Worm (Caenorhabditis elegans) whole organism, early embryonic: ENCODE data around the gene Y38H6C.15.

Experiments used
- B0310.2 ChIP-seq: sonication (generic microtip); optimal IDR thresholded peaks from 2 replicates; lab custom pipeline; 2016; ENCODE audit warnings: mild to moderate bottlenecking, missing genetic modification characterization, missing compliant biosample characterization
- F13C5.2 ChIP-seq: sonication (generic microtip); optimal IDR thresholded peaks from 2 replicates; lab custom pipeline; 2017; ENCODE audit warnings: mild to moderate bottlenecking, missing genetic modification characterization, inconsistent platforms, missing compliant biosample characterization
- aly-1 ChIP-seq: sonication (generic microtip); optimal IDR thresholded peaks from 2 replicates; lab custom pipeline; 2016; ENCODE audit warnings: missing genetic modification characterization, missing compliant biosample characterization
- ama-1 ChIP-seq: fragments of 150-350 bp; optimal IDR thresholded peaks from 2 replicates; lab custom pipeline; 2014
- ceh-13 ChIP-seq: fragments of 200-800 bp; sonication (Bioruptor generic); optimal IDR thresholded peaks from 2 replicates; lab custom pipeline; 2018; ENCODE audit warnings: mild to moderate bottlenecking, missing genetic modification characterization, missing compliant biosample characterization
- ceh-36 ChIP-seq: sonication (generic microtip); optimal IDR thresholded peaks from 2 replicates; lab custom pipeline; 2016; ENCODE audit warnings: missing genetic modification characterization, inconsistent platforms, missing compliant biosample characterization
- ets-7 ChIP-seq: sonication (generic microtip); optimal IDR thresholded peaks from 2 replicates; lab custom pipeline; 2016; ENCODE audit warnings: missing genotype, missing genetic modification characterization, missing compliant biosample characterization
- flt-1 ChIP-seq: fragments of 200-800 bp; sonication (Bioruptor generic); IDR thresholded peaks from 2 replicates; pipeline ENCODE4 v1.3.6; 2022; ENCODE audit warnings: missing genetic modification characterization, missing compliant biosample characterization
- hmbx-1 ChIP-seq: sonication (generic microtip); optimal IDR thresholded peaks from 2 replicates; lab custom pipeline; 2016; ENCODE audit warnings: mild to moderate bottlenecking, missing genetic modification characterization, missing compliant biosample characterization
- hmg-4 ChIP-seq: fragments of 200-800 bp; sonication (Bioruptor generic); optimal IDR thresholded peaks from 2 replicates; lab custom pipeline; 2018; ENCODE audit warnings: mild to moderate bottlenecking, missing genetic modification characterization, missing compliant biosample characterization
- hnd-1 ChIP-seq: sonication (generic microtip); optimal IDR thresholded peaks from 2 replicates; lab custom pipeline; 2016; ENCODE audit warnings: missing genetic modification characterization, missing compliant biosample characterization
- pes-1 ChIP-seq: fragments of 200-800 bp; sonication (Bioruptor generic); IDR thresholded peaks from 2 replicates; pipeline ENCODE4 v1.3.6; 2022; ENCODE audit warnings: missing genetic modification reagents, missing genetic modification characterization, missing compliant biosample characterization
- scrt-1 ChIP-seq: fragments of 200-800 bp; sonication (Bioruptor generic); IDR thresholded peaks from 2 replicates; pipeline ENCODE4 v1.3.6; 2022; ENCODE audit warnings: missing genetic modification characterization, missing compliant biosample characterization
- sea-1 ChIP-seq: fragments of 200-800 bp; sonication (Bioruptor generic); conservative IDR thresholded peaks from 2 replicates; pipeline ENCODE4 v1.3.6; 2022; ENCODE audit warnings: missing genetic modification characterization, missing compliant biosample characterization
- tbx-11 ChIP-seq: fragments of 200-800 bp; sonication (Bioruptor generic); IDR thresholded peaks from 2 replicates; pipeline ENCODE4 v1.3.6; 2022; ENCODE audit warnings: missing genetic modification characterization, missing compliant biosample characterization
- tbx-37 ChIP-seq: fragments of 200-800 bp; sonication (Bioruptor generic); conservative IDR thresholded peaks from 2 replicates; pipeline ENCODE4 v1.3.6; 2022; ENCODE audit warnings: missing genetic modification reagents, missing genetic modification characterization, missing compliant biosample characterization
- tra-4 ChIP-seq: sonication (generic microtip); optimal IDR thresholded peaks from 2 replicates; lab custom pipeline; 2017; ENCODE audit warnings: missing genetic modification characterization, missing compliant biosample characterization

Gene Y38H6C.15

ce11 chrV:20547048-20547447 lies 10.9 kb upstream of the Y38H6C.15 start, which contains the start of gene Y38H6C.18:
TSS of gene Y38H6C.18 (minus strand) at chrV:20547148.
- TF ChIP-seq hnd-1 (tag; lab: Kevin White, UChicago) (no peak), pes-1 (GFP tag; lab: Robert Waterston, UW) (no peak), tbx-37 (GFP tag; lab: Robert Waterston, UW) (no peak), sea-1 (GFP tag; lab: Robert Waterston, UW) (no peak), scrt-1 (no peak), aly-1 (tag; lab: Kevin White, UChicago) (no peak), hmbx-1 (tag; lab: Kevin White, UChicago) (no peak), tra-4 (tag; lab: Kevin White, UChicago) (no peak), ceh-36 (tag; lab: Kevin White, UChicago) (no peak), tbx-11 (no peak), F13C5.2 (tag; lab: Kevin White, UChicago) (no peak), hmg-4 (no peak), flt-1 (GFP tag; lab: Robert Waterston, UW) (no peak), ama-1 (lab: Kevin White, UChicago) (no peak), ceh-13 (GFP tag; lab: Kevin White, UChicago) (no peak), ets-7 (tag; lab: Kevin White, UChicago) (no peak), B0310.2 (tag; lab: Kevin White, UChicago) (no peak)

- TF ChIP-seq ama-1 (lab: Kevin White, UChicago) (no peak), B0310.2 (tag; lab: Kevin White, UChicago) (no peak), scrt-1 (no peak), sea-1 (GFP tag; lab: Robert Waterston, UW) (no peak), tra-4 (tag; lab: Kevin White, UChicago) (no peak), tbx-37 (GFP tag; lab: Robert Waterston, UW) (no peak), hnd-1 (tag; lab: Kevin White, UChicago) (no peak), ceh-13 (GFP tag; lab: Kevin White, UChicago) (no peak), hmg-4 (no peak), flt-1 (GFP tag; lab: Robert Waterston, UW) (no peak), F13C5.2 (tag; lab: Kevin White, UChicago) (no peak), hmbx-1 (tag; lab: Kevin White, UChicago) (no peak), aly-1 (tag; lab: Kevin White, UChicago) (no peak), ceh-36 (tag; lab: Kevin White, UChicago) (no peak)
Measured at ce11 chrV:20545742-20546141, 9.6 kb upstream of the Y38H6C.15 start.

ce11 chrV:20544610-20545009 lies 8.5 kb upstream of the Y38H6C.15 start:
- TF ChIP-seq scrt-1 (no peak), ama-1 (lab: Kevin White, UChicago) (no peak), sea-1 (GFP tag; lab: Robert Waterston, UW) (no peak)

- TF ChIP-seq pes-1 (GFP tag; lab: Robert Waterston, UW) (no peak), B0310.2 (tag; lab: Kevin White, UChicago) (no peak), hnd-1 (tag; lab: Kevin White, UChicago) (no peak), aly-1 (tag; lab: Kevin White, UChicago) (no peak), sea-1 (GFP tag; lab: Robert Waterston, UW) (no peak), hmbx-1 (tag; lab: Kevin White, UChicago) (no peak), scrt-1 (no peak), tbx-37 (GFP tag; lab: Robert Waterston, UW) (no peak), hmg-4 (no peak), flt-1 (GFP tag; lab: Robert Waterston, UW) (no peak), ceh-36 (tag; lab: Kevin White, UChicago) (no peak), ama-1 (lab: Kevin White, UChicago) (no peak), ets-7 (tag; lab: Kevin White, UChicago) (no peak), F13C5.2 (tag; lab: Kevin White, UChicago) (no peak), tra-4 (tag; lab: Kevin White, UChicago) (no peak), ceh-13 (GFP tag; lab: Kevin White, UChicago) (no peak), tbx-11 (no peak)
Measured at ce11 chrV:20544092-20544491, 8.0 kb upstream of the Y38H6C.15 start, which contains the start of gene slc-36.3. TSS of gene slc-36.3 (minus strand) at chrV:20544192.

- TF ChIP-seq sea-1 (GFP tag; lab: Robert Waterston, UW) (no peak), tbx-11 (no peak)
Measured at ce11 chrV:20539055-20539454, 2.9 kb upstream of the Y38H6C.15 start, which contains the start of gene Y38H6C.16. TSS of gene Y38H6C.16 (minus strand) at chrV:20539347.

ce11 chrV:20534072-20534471 lies 2.0 kb downstream of the Y38H6C.15 start, which contains the start of gene famh-161:
TSS of gene famh-161 (minus strand) at chrV:20534172.
- no peak for TF ChIP-seq flt-1 (GFP tag; lab: Robert Waterston, UW)
- TF ChIP-seq sea-1 (GFP tag; lab: Robert Waterston, UW): no peak
- TF ChIP-seq hmg-4: no peak
- no peak for TF ChIP-seq aly-1 (tag; lab: Kevin White, UChicago)
- no peak for TF ChIP-seq scrt-1

- no peak for TF ChIP-seq F13C5.2 (tag; lab: Kevin White, UChicago)
- no peak for TF ChIP-seq ceh-13 (GFP tag; lab: Kevin White, UChicago)
- no peak for TF ChIP-seq hmg-4
- no peak for TF ChIP-seq aly-1 (tag; lab: Kevin White, UChicago)
- TF ChIP-seq ama-1 (lab: Kevin White, UChicago): no peak
- TF ChIP-seq flt-1 (GFP tag; lab: Robert Waterston, UW): no peak
- TF ChIP-seq ceh-36 (tag; lab: Kevin White, UChicago): no peak
- no peak for TF ChIP-seq scrt-1
- no peak for TF ChIP-seq pes-1 (GFP tag; lab: Robert Waterston, UW)
Measured at ce11 chrV:20527493-20527892, 8.6 kb downstream of the Y38H6C.15 start, which contains the start of gene Y38H6C.13. TSS of gene Y38H6C.13 (plus strand) at chrV:20527793.
